Worm (Caenorhabditis elegans) whole organism, early embryonic: ENCODE measurements around the gene eif-1.

Experiments
- ama-1 ChIP-seq: fragments of 150-350 bp; optimal IDR thresholded peaks from 2 replicates; lab custom pipeline; 2014
- ets-7 ChIP-seq: sonication (generic microtip); optimal IDR thresholded peaks from 2 replicates; lab custom pipeline; 2016; ENCODE audit warnings: missing genotype, missing genetic modification characterization, missing compliant biosample characterization
- flt-1 ChIP-seq: fragments of 200-800 bp; sonication (Bioruptor generic); IDR thresholded peaks from 2 replicates; pipeline ENCODE4 v1.3.6; 2022; ENCODE audit warnings: missing genetic modification characterization, missing compliant biosample characterization
- hmbx-1 ChIP-seq: sonication (generic microtip); optimal IDR thresholded peaks from 2 replicates; lab custom pipeline; 2016; ENCODE audit warnings: mild to moderate bottlenecking, missing genetic modification characterization, missing compliant biosample characterization
- hmg-4 ChIP-seq: fragments of 200-800 bp; sonication (Bioruptor generic); optimal IDR thresholded peaks from 2 replicates; lab custom pipeline; 2018; ENCODE audit warnings: mild to moderate bottlenecking, missing genetic modification characterization, missing compliant biosample characterization
- hnd-1 ChIP-seq: sonication (generic microtip); optimal IDR thresholded peaks from 2 replicates; lab custom pipeline; 2016; ENCODE audit warnings: missing genetic modification characterization, missing compliant biosample characterization
- pes-1 ChIP-seq: fragments of 200-800 bp; sonication (Bioruptor generic); IDR thresholded peaks from 2 replicates; pipeline ENCODE4 v1.3.6; 2022; ENCODE audit warnings: missing genetic modification reagents, missing genetic modification characterization, missing compliant biosample characterization
- scrt-1 ChIP-seq: fragments of 200-800 bp; sonication (Bioruptor generic); IDR thresholded peaks from 2 replicates; pipeline ENCODE4 v1.3.6; 2022; ENCODE audit warnings: missing genetic modification characterization, missing compliant biosample characterization
- sea-1 ChIP-seq: fragments of 200-800 bp; sonication (Bioruptor generic); conservative IDR thresholded peaks from 2 replicates; pipeline ENCODE4 v1.3.6; 2022; ENCODE audit warnings: missing genetic modification characterization, missing compliant biosample characterization
- tbx-37 ChIP-seq: fragments of 200-800 bp; sonication (Bioruptor generic); conservative IDR thresholded peaks from 2 replicates; pipeline ENCODE4 v1.3.6; 2022; ENCODE audit warnings: missing genetic modification reagents, missing genetic modification characterization, missing compliant biosample characterization
- tra-4 ChIP-seq: sonication (generic microtip); optimal IDR thresholded peaks from 2 replicates; lab custom pipeline; 2017; ENCODE audit warnings: missing genetic modification characterization, missing compliant biosample characterization

DNA sequence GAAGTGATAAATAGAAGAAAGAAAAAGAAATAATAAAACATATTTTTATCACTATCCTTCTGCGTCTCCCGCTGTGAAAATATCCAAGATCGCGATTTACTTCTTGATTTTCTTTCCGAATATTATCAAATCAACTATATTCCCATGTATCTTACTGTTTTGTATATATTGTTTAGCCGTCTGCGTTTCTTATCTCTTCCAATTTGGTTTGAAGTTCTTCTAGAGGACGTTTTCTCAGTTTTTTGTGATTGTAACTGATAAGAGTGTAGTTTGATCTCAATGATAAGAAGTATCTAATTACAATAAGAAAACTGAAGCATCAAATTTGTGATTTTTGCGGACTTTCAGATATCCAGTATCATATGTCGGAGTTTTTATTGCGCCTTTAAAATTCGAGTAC lies 32.7 kb downstream of the eif-1 start:
- TF ChIP-seq ets-7 (tag; lab: Kevin White, UChicago), result no peak
- no peak for TF ChIP-seq tbx-37 (GFP tag; lab: Robert Waterston, UW)
- TF ChIP-seq sea-1 (GFP tag; lab: Robert Waterston, UW), result no peak
- no peak for TF ChIP-seq hnd-1 (tag; lab: Kevin White, UChicago)
- TF ChIP-seq ama-1, result no peak
- TF ChIP-seq tra-4 (tag; lab: Kevin White, UChicago), result no peak
- TF ChIP-seq flt-1 (GFP tag; lab: Robert Waterston, UW), result no peak
- no peak for TF ChIP-seq scrt-1 (GFP tag; lab: Robert Waterston, UW)
- TF ChIP-seq hmg-4 (GFP tag; lab: Kevin White, UChicago), result no peak
- TF ChIP-seq pes-1, result no peak
- no peak for TF ChIP-seq hmbx-1
